Worm (Caenorhabditis elegans) whole organism, L4 larva: ENCODE data around the gene ndub-6.

Source experiments
- ceh-62 ChIP-seq: sonication (generic microtip); optimal IDR thresholded peaks from 2 replicates; lab custom pipeline; 2017; ENCODE audit warnings: missing biosample characterization, missing genetic modification characterization
- lin-39 ChIP-seq: fragments of 150-350 bp; optimal IDR thresholded peaks from 2 replicates; lab custom pipeline; 2014; ENCODE audit warnings: missing biosample characterization, missing genetic modification reagents, missing genetic modification characterization
- mdl-1 ChIP-seq, 2 experiments: fragments of 150-350 bp in 1 of 2; sonication (generic microtip) in 1 of 2; optimal IDR thresholded peaks; 2 replicates each; lab custom pipeline; 2014 to 2017; ENCODE audit warnings: missing biosample characterization in 2 of 2, missing genetic modification characterization in 2 of 2
- nhr-28 ChIP-seq: fragments of 150-350 bp; optimal IDR thresholded peaks from 2 replicates; lab custom pipeline; 2014; ENCODE audit warnings: missing biosample characterization, missing genetic modification characterization
- nhr-77 ChIP-seq: fragments of 150-350 bp; optimal IDR thresholded peaks from 2 replicates; lab custom pipeline; 2014; ENCODE audit warnings: missing biosample characterization, missing genetic modification characterization
- pqm-1 ChIP-seq: sonication (generic microtip); optimal IDR thresholded peaks from 2 replicates; lab custom pipeline; 2017; ENCODE audit warnings: missing biosample characterization, missing genetic modification characterization
- sdz-12 ChIP-seq: fragments of 200-800 bp; sonication (Bioruptor generic); optimal IDR thresholded peaks from 2 replicates; lab custom pipeline; 2018; ENCODE audit warnings: mild to moderate bottlenecking, missing genetic modification characterization, missing compliant biosample characterization
- snpc-1.2 ChIP-seq: fragments of 200-800 bp; sonication (Bioruptor generic); IDR thresholded peaks from 2 replicates; pipeline ENCODE4 v1.3.6; 2022; ENCODE audit warnings: missing genetic modification reagents, missing genetic modification characterization, missing compliant biosample characterization
- unc-130 ChIP-seq: sonication (generic microtip); optimal IDR thresholded peaks from 2 replicates; lab custom pipeline; 2016; ENCODE audit warnings: missing genetic modification reagents, missing genetic modification characterization, missing compliant biosample characterization
- unc-39 ChIP-seq: sonication (generic microtip); optimal IDR thresholded peaks from 2 replicates; lab custom pipeline; 2017; ENCODE audit warnings: missing biosample characterization, missing genetic modification characterization
- ztf-11 ChIP-seq: fragments of 150-350 bp; optimal IDR thresholded peaks from 2 replicates; lab custom pipeline; 2014; ENCODE audit warnings: missing biosample characterization, missing genetic modification characterization

ce11 chrIV:11604909-11605308 lies 47.3 kb upstream of the ndub-6 start, which contains the start of the genes ragc-1 and Y24F12A.1:
- TF ChIP-seq snpc-1.2 (no peak), sdz-12 (GFP tag; lab: Kevin White, UChicago) (no peak), unc-39 (tag; lab: Kevin White, UChicago) (no peak), ceh-62 (tag; lab: Kevin White, UChicago) (no peak), ztf-11 (no peak), mdl-1 (tag; optimal IDR thresholded peaks at IDR 0.05; lab: Kevin White, UChicago) (peak in 1 of 2 experiments; percentile 77), pqm-1 (tag; lab: Kevin White, UChicago) (no peak), unc-130 (peak; percentile 59), nhr-77 (peak; percentile 27), lin-39 (tag; lab: Kevin White, UChicago) (no peak), nhr-28 (tag; lab: Kevin White, UChicago) (peak; percentile 31)
